Worm (Caenorhabditis elegans): ENCODE results near the gene W04G3.5.

The W04G3.5 gene

DNA sequence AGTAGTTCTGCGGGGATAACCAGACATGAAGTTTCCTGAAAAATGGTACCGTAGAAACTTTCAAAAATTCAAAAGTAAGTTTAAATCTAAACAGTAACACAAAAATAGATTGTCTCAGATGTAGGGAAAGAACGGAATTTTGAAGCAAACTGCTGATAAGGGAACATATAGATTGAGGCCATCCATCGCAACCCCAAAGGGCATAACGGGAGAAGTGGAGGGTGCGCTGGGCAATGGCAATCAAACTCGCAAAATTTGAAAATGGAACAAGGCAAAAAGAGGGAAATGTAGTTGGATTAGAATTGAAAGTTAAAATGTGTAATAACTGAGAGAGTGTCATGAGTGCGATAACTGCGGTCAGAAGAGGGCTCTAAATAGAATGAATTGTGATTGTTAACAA is 29.7 kb downstream of the W04G3.5 start:
- TF ChIP-seq sem-4 (tag; optimal IDR thresholded peaks at IDR 0.05) = no peak
- TF ChIP-seq dmd-4 (tag; optimal IDR thresholded peaks at IDR 0.05) = no peak
- TF ChIP-seq nhr-23 (tag; optimal IDR thresholded peaks at IDR 0.05) = no peak
- TF ChIP-seq nhr-10 (tag; optimal IDR thresholded peaks at IDR 0.05) = no peak
- TF ChIP-seq gmeb-1 (tag; optimal IDR thresholded peaks at IDR 0.05) = no peak
- no peak for TF ChIP-seq ceh-16 (tag; optimal IDR thresholded peaks at IDR 0.05)
- TF ChIP-seq nhr-237 (tag; optimal IDR thresholded peaks at IDR 0.05) = no peak
- TF ChIP-seq nhr-11 (tag; optimal IDR thresholded peaks at IDR 0.05) = no peak
- no peak for TF ChIP-seq zag-1 (tag; optimal IDR thresholded peaks at IDR 0.05)
- no peak for TF ChIP-seq unc-39 (tag; optimal IDR thresholded peaks at IDR 0.05)
- no peak for TF ChIP-seq egl-27 (tag; optimal IDR thresholded peaks at IDR 0.05)
- TF ChIP-seq mdl-1 (tag; optimal IDR thresholded peaks at IDR 0.05) = no peak
- no peak for TF ChIP-seq ceh-82 (tag; optimal IDR thresholded peaks at IDR 0.05)
- TF ChIP-seq elt-1 (tag; optimal IDR thresholded peaks at IDR 0.05) = no peak
- TF ChIP-seq ztf-4 (tag; optimal IDR thresholded peaks at IDR 0.05) = no peak
- no peak for TF ChIP-seq sma-3 (GFP tag; optimal IDR thresholded peaks at IDR 0.05)
- no peak for TF ChIP-seq lsy-2 (tag; optimal IDR thresholded peaks at IDR 0.05)
- TF ChIP-seq blmp-1 (tag; optimal IDR thresholded peaks at IDR 0.05; ENCODE audit: insufficient read depth) = no peak

DNA sequence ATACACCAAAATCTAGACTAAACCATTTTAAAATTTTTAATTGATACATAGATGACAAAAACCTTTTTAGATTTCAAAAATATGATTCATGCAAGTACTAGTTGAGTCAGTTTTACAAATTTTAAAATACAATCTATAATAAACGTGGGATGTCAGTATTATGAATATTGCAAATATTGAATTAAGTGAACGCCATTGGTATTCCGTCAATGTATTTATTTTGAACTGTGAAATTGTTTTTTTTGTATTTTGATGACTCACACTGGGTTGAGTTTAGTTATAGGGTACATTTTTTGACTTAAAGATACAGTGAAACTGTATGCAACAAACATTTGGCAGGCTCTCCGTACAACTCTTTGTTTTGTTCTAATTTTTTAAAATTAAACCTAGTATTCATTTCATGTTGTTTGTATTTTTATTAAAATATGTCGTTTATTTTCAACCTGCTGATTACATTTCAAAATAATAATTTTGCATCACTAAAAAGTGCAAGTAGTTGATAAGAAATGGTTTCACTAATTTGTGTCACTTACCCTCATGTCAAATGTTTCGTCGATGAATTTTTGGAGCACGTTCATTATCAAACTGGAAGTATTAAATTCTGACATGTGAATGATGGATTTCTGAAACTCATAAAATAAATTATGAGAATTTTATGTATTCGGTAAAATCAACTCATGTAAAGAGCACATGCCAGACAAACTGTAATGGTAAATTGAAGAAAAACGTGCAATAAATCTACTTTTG is 31.6 kb downstream of the W04G3.5 start, which contains the start of gene W02H3.1:
TSS of gene W02H3.1 (minus strand) at position 578 of the 747 bp plus-strand sequence.
- TF ChIP-seq crh-2 (tag; optimal IDR thresholded peaks at IDR 0.05) = no peak
- peak; percentile 81 for TF ChIP-seq fos-1 (tag; optimal IDR thresholded peaks at IDR 0.05)

- TF ChIP-seq dmd-4 (tag; optimal IDR thresholded peaks at IDR 0.05) (no peak), nhr-77 (tag; optimal IDR thresholded peaks at IDR 0.05) (no peak), skn-1 (tag; optimal IDR thresholded peaks at IDR 0.05) (no peak)
Measured at ce11 chrX:11107076-11107475, 33.6 kb downstream of the W04G3.5 start, which contains the start of gene clc-17. TSS of gene clc-17 (plus strand) at chrX:11107376.

DNA sequence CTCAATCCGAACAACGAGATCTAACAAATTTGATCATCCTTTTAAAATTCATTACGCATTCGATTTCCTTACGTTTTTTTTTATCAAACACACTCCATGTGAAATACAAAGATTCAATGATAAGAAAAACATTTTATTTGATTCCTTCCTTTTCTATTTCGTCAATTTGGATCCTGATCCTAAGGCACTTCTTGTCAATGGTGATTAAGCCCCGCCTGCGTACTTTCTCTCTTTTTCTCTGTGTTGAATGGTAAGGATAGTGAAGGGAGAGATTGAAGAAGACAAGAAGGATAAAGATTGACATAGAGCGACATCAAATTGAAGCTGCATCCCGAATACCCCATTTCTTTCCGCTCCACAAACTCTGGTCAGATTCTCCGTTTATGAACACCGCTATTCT is 35.7 kb downstream of the W04G3.5 start, which contains the start of gene grd-1:
TSS of gene grd-1 (plus strand) at position 241 of the 400 bp plus-strand sequence.
- no peak for TF ChIP-seq skn-1 (tag; optimal IDR thresholded peaks at IDR 0.05)
- TF ChIP-seq sma-3 (GFP tag; optimal IDR thresholded peaks at IDR 0.05) = no peak
- no peak for TF ChIP-seq R02D3.7 (tag; optimal IDR thresholded peaks at IDR 0.05)
- no peak for TF ChIP-seq nhr-10 (tag; optimal IDR thresholded peaks at IDR 0.05)
- TF ChIP-seq unc-39 (tag; optimal IDR thresholded peaks at IDR 0.05) = no peak
- TF ChIP-seq peb-1 (tag; optimal IDR thresholded peaks at IDR 0.05) = no peak
- TF ChIP-seq F13H6.1 (tag; optimal IDR thresholded peaks at IDR 0.05) = no peak
- no peak for TF ChIP-seq blmp-1 (tag; optimal IDR thresholded peaks at IDR 0.05; ENCODE audit: insufficient read depth)
- no peak for TF ChIP-seq nhr-129 (tag; optimal IDR thresholded peaks at IDR 0.05)
- TF ChIP-seq mbf-1 (tag; optimal IDR thresholded peaks at IDR 0.05) = no peak
- TF ChIP-seq nhr-12 (tag; optimal IDR thresholded peaks at IDR 0.05) = no peak
- no peak for TF ChIP-seq nhr-77 (tag; optimal IDR thresholded peaks at IDR 0.05)
- TF ChIP-seq snpc-4 (tag; optimal IDR thresholded peaks at IDR 0.05) = no peak
- TF ChIP-seq lin-11 (tag; optimal IDR thresholded peaks at IDR 0.05) = no peak
- TF ChIP-seq Y55F3AM.14 (GFP tag; optimal IDR thresholded peaks at IDR 0.05) = no peak
- no peak for TF ChIP-seq egl-27 (tag; optimal IDR thresholded peaks at IDR 0.05)
- TF ChIP-seq unc-55 (GFP tag; optimal IDR thresholded peaks at IDR 0.05) = no peak

DNA sequence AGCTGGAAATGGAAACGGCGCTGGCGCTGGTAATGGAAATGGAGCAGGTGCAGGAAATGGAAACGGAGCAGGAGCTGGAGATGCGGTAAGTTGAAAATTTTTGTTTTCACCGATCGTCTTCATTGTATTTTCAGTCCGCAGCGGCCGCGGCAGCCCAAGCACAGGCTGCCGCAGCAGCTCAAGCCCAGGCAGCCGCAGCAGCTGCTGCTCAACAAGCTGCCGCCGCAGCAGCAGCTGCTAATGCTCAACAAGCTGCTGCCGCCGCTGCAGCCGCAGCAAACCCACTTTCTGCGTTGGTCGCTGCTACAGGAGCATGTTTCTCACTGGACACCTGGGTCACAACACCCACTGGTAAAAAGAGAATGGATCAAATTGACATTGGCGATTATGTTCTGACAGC is 41.0 kb downstream of the W04G3.5 start:
- TF ChIP-seq crh-2 (tag; optimal IDR thresholded peaks at IDR 0.05) (no peak), ceh-16 (tag; optimal IDR thresholded peaks at IDR 0.05) (no peak), ZK546.5 (tag; optimal IDR thresholded peaks at IDR 0.05) (no peak), Y55F3AM.14 (GFP tag; optimal IDR thresholded peaks at IDR 0.05) (no peak)

- TF ChIP-seq nhr-12 (tag; optimal IDR thresholded peaks at IDR 0.05) (no peak), alr-1 (tag; optimal IDR thresholded peaks at IDR 0.05) (no peak), R02D3.7 (tag; optimal IDR thresholded peaks at IDR 0.05) (no peak), egl-27 (tag; optimal IDR thresholded peaks at IDR 0.05) (no peak), zag-1 (tag; optimal IDR thresholded peaks at IDR 0.05) (no peak), F13H6.1 (tag; optimal IDR thresholded peaks at IDR 0.05) (no peak), sem-4 (tag; optimal IDR thresholded peaks at IDR 0.05) (no peak), dmd-4 (tag; optimal IDR thresholded peaks at IDR 0.05) (no peak), ama-1 (optimal IDR thresholded peaks at IDR 0.05) (no peak), fos-1 (tag; optimal IDR thresholded peaks at IDR 0.05) (no peak), mbf-1 (tag; optimal IDR thresholded peaks at IDR 0.05) (no peak), nhr-77 (tag; optimal IDR thresholded peaks at IDR 0.05) (no peak), crh-2 (tag; optimal IDR thresholded peaks at IDR 0.05) (no peak), ceh-16 (tag; optimal IDR thresholded peaks at IDR 0.05) (no peak), nhr-237 (tag; optimal IDR thresholded peaks at IDR 0.05) (no peak), C34F6.9 (tag; optimal IDR thresholded peaks at IDR 0.05) (no peak), nhr-6 (tag; optimal IDR thresholded peaks at IDR 0.05) (no peak), sma-3 (GFP tag; optimal IDR thresholded peaks at IDR 0.05) (no peak), peb-1 (tag; optimal IDR thresholded peaks at IDR 0.05) (no peak)
Measured at ce11 chrX:11116723-11117122, 43.3 kb downstream of the W04G3.5 start, which contains the start of gene nlp-66. TSS of gene nlp-66 (minus strand) at chrX:11116823.
